Worm (Caenorhabditis elegans): ENCODE measurements around the gene srh-289.

srh-289 gene

ce11 chrV:17793986-17794385 is at the start of gene srh-289:
Gene srh-289, minus strand, starts transcription at chrV:17794086.
- TF ChIP-seq unc-62 (GFP tag; optimal IDR thresholded peaks at IDR 0.05) = no peak

- no peak for TF ChIP-seq unc-62 (GFP tag; optimal IDR thresholded peaks at IDR 0.05)
Observed at ce11 chrV:17831350-17831749, 37.5 kb upstream of the srh-289 start, which contains the start of gene srh-303. Gene srh-303, plus strand, starts transcription at chrV:17831650.

ce11 chrV:17828310-17828709 is 34.4 kb upstream of the srh-289 start, which contains the start of gene srh-304:
Gene srh-304, plus strand, starts transcription at chrV:17828610.
- TF ChIP-seq unc-62 (GFP tag; optimal IDR thresholded peaks at IDR 0.05) = no peak

ce11 chrV:17824610-17825009 is 30.7 kb upstream of the srh-289 start, which contains the start of gene srh-301:
Gene srh-301, plus strand, starts transcription at chrV:17824910.
- TF ChIP-seq unc-62 (GFP tag; optimal IDR thresholded peaks at IDR 0.05) = no peak

ce11 chrV:17821805-17822204 is 27.9 kb upstream of the srh-289 start, which contains the start of gene srh-300:
Gene srh-300, plus strand, starts transcription at chrV:17822105.
- TF ChIP-seq unc-62 (GFP tag; optimal IDR thresholded peaks at IDR 0.05) = no peak

- TF ChIP-seq unc-62 (GFP tag; optimal IDR thresholded peaks at IDR 0.05) = no peak
Observed at ce11 chrV:17819704-17820103, 25.8 kb upstream of the srh-289 start.

- no peak for TF ChIP-seq unc-62 (GFP tag; optimal IDR thresholded peaks at IDR 0.05)
Observed at ce11 chrV:17818567-17818966, 24.7 kb upstream of the srh-289 start, which contains the start of gene srh-298. Gene srh-298, plus strand, starts transcription at chrV:17818867.

ce11 chrV:17812127-17812526 is 18.2 kb upstream of the srh-289 start:
- TF ChIP-seq unc-62 (GFP tag; optimal IDR thresholded peaks at IDR 0.05) = no peak

ce11 chrV:17810053-17810452 is 16.2 kb upstream of the srh-289 start, which contains the start of gene srh-296:
Gene srh-296, plus strand, starts transcription at chrV:17810353.
- TF ChIP-seq unc-62 (GFP tag; optimal IDR thresholded peaks at IDR 0.05) = no peak

- no peak for TF ChIP-seq unc-62 (GFP tag; optimal IDR thresholded peaks at IDR 0.05)
Observed at ce11 chrV:17805323-17805722, 11.4 kb upstream of the srh-289 start, which contains the start of gene srh-291. Gene srh-291, plus strand, starts transcription at chrV:17805623.

ce11 chrV:17802519-17802918 is 8.6 kb upstream of the srh-289 start, which contains the start of the genes Y94A7B.11 and srh-292:
Gene Y94A7B.11, minus strand, starts transcription at chrV:17802619.
Gene srh-292, plus strand, starts transcription at chrV:17802769.
- no peak for TF ChIP-seq unc-62 (GFP tag; optimal IDR thresholded peaks at IDR 0.05)

ce11 chrV:17800538-17800937 is 6.7 kb upstream of the srh-289 start, which contains the start of gene srh-287:
Gene srh-287, plus strand, starts transcription at chrV:17800838.
- no peak for TF ChIP-seq unc-62 (GFP tag; optimal IDR thresholded peaks at IDR 0.05)

- TF ChIP-seq unc-62 (GFP tag; optimal IDR thresholded peaks at IDR 0.05) = no peak
Observed at ce11 chrV:17798789-17799188, 4.9 kb upstream of the srh-289 start, which contains the start of gene srx-18. Gene srx-18, minus strand, starts transcription at chrV:17798889.

- TF ChIP-seq unc-62 (GFP tag; optimal IDR thresholded peaks at IDR 0.05) = no peak
Observed at ce11 chrV:17795655-17796054, 1.8 kb upstream of the srh-289 start, which contains the start of gene srh-288. Gene srh-288, minus strand, starts transcription at chrV:17795755.

- TF ChIP-seq unc-62 (GFP tag; optimal IDR thresholded peaks at IDR 0.05) = no peak
Observed at ce11 chrV:17790191-17790590, 3.7 kb downstream of the srh-289 start, which contains the start of gene srh-290. Gene srh-290, plus strand, starts transcription at chrV:17790491.

ce11 chrV:17784363-17784762 is 9.5 kb downstream of the srh-289 start:
- no peak for TF ChIP-seq unc-62 (GFP tag; optimal IDR thresholded peaks at IDR 0.05)

ce11 chrV:17783542-17783941 is 10.3 kb downstream of the srh-289 start, which contains the start of gene srab-12:
Gene srab-12, minus strand, starts transcription at chrV:17783642.
- TF ChIP-seq unc-62 (GFP tag; optimal IDR thresholded peaks at IDR 0.05) = no peak
